Fruit fly (Drosophila melanogaster): ENCODE measurements around the gene CG7218.

CG7218 gene

DNA sequence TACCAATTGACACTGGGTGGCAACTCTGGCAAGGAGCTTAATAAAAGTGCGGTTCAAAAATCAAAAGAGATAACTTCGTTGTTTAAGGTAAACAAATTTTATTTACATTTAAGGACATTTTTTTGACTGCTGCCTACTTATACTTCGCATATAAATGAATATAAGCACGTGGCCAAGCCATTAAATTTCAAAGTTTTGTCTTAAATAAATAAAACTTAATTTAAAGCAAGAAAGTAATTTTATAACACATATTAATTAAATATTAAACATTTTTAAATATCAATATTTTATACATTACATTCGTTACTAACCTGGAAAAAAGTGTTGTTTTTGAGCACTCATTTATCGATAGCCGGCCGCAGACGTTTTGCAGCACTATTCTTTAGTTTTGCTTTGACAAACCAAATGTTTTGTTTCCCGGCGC, 24.5 kb upstream of the CG7218 start, which contains the start of the genes CG12321 and MED17 (continued):
- TF ChIP-seq cato (GFP tag; optimal IDR thresholded peaks at IDR 0.05; ENCODE audit: borderline replicate concordance) (peak; percentile 79), Mad (GFP tag; optimal IDR thresholded peaks at IDR 0.05) (peak; percentile 57), disco-r (GFP tag; optimal IDR thresholded peaks at IDR 0.05) (no peak), CG4404 (GFP tag; IDR thresholded peaks at IDR 0.05) (peak; percentile 86), CG9609 (GFP tag; optimal IDR thresholded peaks at IDR 0.05) (peak; percentile 56), so (GFP tag; IDR thresholded peaks at IDR 0.05) (peak; percentile 78; the same call in 1 of the 3 replicates), Doc2 (GFP tag; IDR thresholded peaks at IDR 0.05) (0 out of 2 replicates have a peak, but pooled peaks have one; percentile 57), Ada2b (GFP tag; IDR thresholded peaks at IDR 0.05) (peak; percentile 72), Dip3 (GFP tag; optimal IDR thresholded peaks at IDR 0.05) (peak; percentile 77), psq (GFP tag; optimal IDR thresholded peaks at IDR 0.05) (peak; percentile 79), cas (GFP tag; IDR thresholded peaks at IDR 0.05) (peak; percentile 83), CG5180 (GFP tag; optimal IDR thresholded peaks at IDR 0.05) (no peak), danr (GFP tag; IDR thresholded peaks at IDR 0.05) (peak; percentile 73; the same call in 1 of the 2 replicates), CG8089 (GFP tag; optimal IDR thresholded peaks at IDR 0.05) (peak; percentile 40), CG6254 (GFP tag; optimal IDR thresholded peaks at IDR 0.05) (peak; percentile 70), sens (GFP tag) (peak; percentile 93), CG17186 (GFP tag; optimal IDR thresholded peaks at IDR 0.05) (peak; percentile 60), vvl (GFP tag; IDR thresholded peaks at IDR 0.05) (peak; percentile 90), dysf (GFP tag; IDR thresholded peaks at IDR 0.05) (peak; percentile 87), cwo (GFP tag; optimal IDR thresholded peaks at IDR 0.05) (peak; percentile 75), gem (tag; optimal IDR thresholded peaks at IDR 0.05) (peak; percentile 92), tgo (GFP tag; IDR thresholded peaks at IDR 0.05) (peak; percentile 89), mam (GFP tag; optimal IDR thresholded peaks at IDR 0.05) (peak; percentile 70), otp (GFP tag; IDR thresholded peaks at IDR 0.05) (0 out of 3 replicates have a peak, but pooled peaks have one; percentile 51), crc (GFP tag; optimal IDR thresholded peaks at IDR 0.05) (peak; percentile 25), gsb (GFP tag; IDR thresholded peaks at IDR 0.05) (peak; percentile 46), CG31441 (GFP tag; IDR thresholded peaks at IDR 0.05) (peak; percentile 87), peb (GFP tag; IDR thresholded peaks at IDR 0.05) (peak; percentile 74), Lpt (GFP tag; optimal IDR thresholded peaks at IDR 0.05) (no peak), CG1603 (tag; optimal IDR thresholded peaks at IDR 0.05) (no peak), tna (GFP tag; IDR thresholded peaks at IDR 0.05; ENCODE audit: partially characterized antibody) (no peak), CG8290 (GFP tag; optimal IDR thresholded peaks at IDR 0.05) (peak; percentile 96), CG8290 (tag; optimal IDR thresholded peaks at IDR 0.05) (peak; percentile 73 to 85), Sox102F (GFP tag; optimal IDR thresholded peaks at IDR 0.05) (peak; percentile 91), H2.0 (GFP tag; IDR thresholded peaks at IDR 0.05) (peak; percentile 81), CG10462 (GFP tag; optimal IDR thresholded peaks at IDR 0.05) (peak; percentile 76), br (optimal IDR thresholded peaks at IDR 0.05) (no peak), chif (GFP tag; optimal IDR thresholded peaks at IDR 0.05) (peak in 1 of 2 experiments; percentile 49), Poxn (GFP tag; IDR thresholded peaks at IDR 0.05) (peak; percentile 61), CG17359 (tag; optimal IDR thresholded peaks at IDR 0.05) (peak; percentile 84), gcm (GFP tag; optimal IDR thresholded peaks at IDR 0.05) (peak; percentile 61), tio (GFP tag; optimal IDR thresholded peaks at IDR 0.05) (peak; percentile 90), D19B (GFP tag; optimal IDR thresholded peaks at IDR 0.05) (peak; percentile 78), CG3726 (GFP tag; IDR thresholded peaks at IDR 0.05) (peak; percentile 76; the same call in 2 of the 3 replicates), CG2712 (tag; optimal IDR thresholded peaks at IDR 0.05) (peak; percentile 92), da (GFP tag; optimal IDR thresholded peaks at IDR 0.05) (no peak), Oli (tag; optimal IDR thresholded peaks at IDR 0.05) (peak; percentile 89), ATbp (GFP tag; optimal IDR thresholded peaks at IDR 0.05) (no peak), inv (GFP tag; IDR thresholded peaks at IDR 0.05; ENCODE audit: partially characterized antibody) (no peak), Fer2 (tag; optimal IDR thresholded peaks at IDR 0.05) (peak; percentile 71), CG8765 (GFP tag; IDR thresholded peaks at IDR 0.05) (peak; percentile 46), Hmr (GFP tag; optimal IDR thresholded peaks at IDR 0.05) (peak; percentile 91)

Data from whole organism, embryonic.